Fruit fly (Drosophila melanogaster) whole organism, embryonic: ENCODE measurements around the gene CG10793.

Experiments used
- BEAF-32 ChIP-seq: fragments of 200-800 bp; sonication (Bioruptor generic); optimal IDR thresholded peaks from 3 replicates; lab custom pipeline; 2017; ENCODE audit warnings: missing biosample characterization, missing genetic modification characterization, mild to moderate bottlenecking, moderate library complexity, missing genetic modification reagents
- CG14050 ChIP-seq: fragments of 200-800 bp; sonication (Bioruptor generic); IDR thresholded peaks from 3 replicates; pipeline ENCODE4 v1.3.6; 2022; ENCODE audit warnings: missing biosample characterization, missing genetic modification characterization
- CG16813 ChIP-seq: fragments of 200-800 bp; sonication (Bioruptor generic); IDR thresholded peaks from 3 replicates; pipeline ENCODE4 v1.3.6; 2022; ENCODE audit warnings: missing biosample characterization, missing genetic modification characterization; ENCODE audit not compliant: partially characterized antibody
- CG2678 ChIP-seq: fragments of 200-800 bp; sonication (Bioruptor generic); optimal IDR thresholded peaks from 3 replicates; lab custom pipeline; 2019; ENCODE audit warnings: missing biosample characterization, mild to moderate bottlenecking, missing genetic modification characterization, moderate library complexity
- CG2712 ChIP-seq: fragments of 200-800 bp; optimal IDR thresholded peaks from 3 replicates; lab custom pipeline; 2019; ENCODE audit warnings: missing biosample characterization, mild to moderate bottlenecking, missing genetic modification characterization, moderate library complexity
- CG30431 ChIP-seq: fragments of 200-800 bp; sonication (Bioruptor generic); optimal IDR thresholded peaks from 2 replicates; lab custom pipeline; 2017; ENCODE audit warnings: missing biosample characterization, missing genetic modification characterization
- CG32767 ChIP-seq: fragments of 200-800 bp; sonication (Bioruptor generic); IDR thresholded peaks from 2 replicates; pipeline ENCODE4 v1.3.6; 2022; ENCODE audit warnings: missing biosample characterization, missing genetic modification characterization
- CG43689 ChIP-seq: fragments of 200-800 bp; sonication (Bioruptor generic); IDR thresholded peaks from 2 replicates; pipeline ENCODE4 v1.3.6; 2022; ENCODE audit warnings: missing biosample characterization, missing genetic modification characterization
- CG4404 ChIP-seq: fragments of 200-800 bp; sonication (Bioruptor generic); IDR thresholded peaks from 2 replicates; pipeline ENCODE4 v1.3.6; 2022; ENCODE audit warnings: missing biosample characterization, missing genetic modification characterization
- CG4820 ChIP-seq: fragments of 200-800 bp; sonication (Bioruptor generic); optimal IDR thresholded peaks from 3 replicates; lab custom pipeline; 2016; ENCODE audit warnings: missing biosample characterization, missing genetic modification characterization
- CG6654 ChIP-seq: fragments of 200-800 bp; sonication (Bioruptor generic); optimal IDR thresholded peaks from 2 replicates; lab custom pipeline; 2017; ENCODE audit warnings: missing biosample characterization, mild to moderate bottlenecking, missing genetic modification characterization
- CG6689 ChIP-seq: fragments of 200-800 bp; sonication (Bioruptor generic); IDR thresholded peaks from 2 replicates; pipeline ENCODE4 v1.3.6; 2022; ENCODE audit warnings: missing biosample characterization, missing genetic modification characterization
- CG7839 ChIP-seq: fragments of 200-800 bp; sonication (Bioruptor generic); optimal IDR thresholded peaks from 3 replicates; lab custom pipeline; 2018; ENCODE audit warnings: missing biosample characterization, mild to moderate bottlenecking, missing genetic modification characterization, moderate library complexity
- Dad ChIP-seq: fragments of 200-800 bp; sonication (Bioruptor generic); optimal IDR thresholded peaks from 3 replicates; lab custom pipeline; 2016; ENCODE audit warnings: missing biosample characterization, missing genetic modification characterization
- Dp ChIP-seq: fragments of 200-800 bp; sonication (Bioruptor generic); optimal IDR thresholded peaks from 2 replicates; lab custom pipeline; 2018; ENCODE audit warnings: missing biosample characterization, mild to moderate bottlenecking, missing genetic modification characterization, moderate library complexity
- E2f1 ChIP-seq: fragments of 200-800 bp; sonication (Bioruptor generic); IDR thresholded peaks from 2 replicates; pipeline ENCODE4 v1.3.6; 2022; ENCODE audit warnings: missing biosample characterization, missing genetic modification characterization
- HmgD ChIP-seq: fragments of 200-800 bp; sonication (Bioruptor generic); optimal IDR thresholded peaks from 3 replicates; lab custom pipeline; 2016; ENCODE audit warnings: missing biosample characterization, missing genetic modification characterization
- Hmr ChIP-seq: fragments of 200-800 bp; sonication (Bioruptor generic); optimal IDR thresholded peaks from 3 replicates; lab custom pipeline; 2017; ENCODE audit warnings: mild to moderate bottlenecking, missing biosample characterization, missing genetic modification reagents, missing genetic modification characterization
- Lim3 ChIP-seq: fragments of 200-800 bp; sonication (Bioruptor generic); IDR thresholded peaks from 2 replicates; pipeline ENCODE4 v1.3.6; 2022; ENCODE audit warnings: missing biosample characterization, missing genetic modification characterization
- Ravus ChIP-seq: fragments of 200-800 bp; sonication (Bioruptor generic); IDR thresholded peaks from 2 replicates; pipeline ENCODE4 v1.3.6; 2022; ENCODE audit warnings: missing biosample characterization, missing genetic modification characterization
- Scr ChIP-seq: fragments of 200-800 bp; sonication (Bioruptor generic); IDR thresholded peaks from 2 replicates; pipeline ENCODE4 v1.3.6; 2022; ENCODE audit warnings: missing biosample characterization, missing genetic modification characterization; ENCODE audit not compliant: partially characterized antibody
- Sin3A ChIP-seq: fragments of >200 bp; optimal IDR thresholded peaks from 2 replicates; lab custom pipeline; 2018
- Xbp1 ChIP-seq: fragments of 200-800 bp; sonication (Bioruptor generic); optimal IDR thresholded peaks from 3 replicates; lab custom pipeline; 2016; ENCODE audit warnings: missing biosample characterization, mild to moderate bottlenecking, missing genetic modification characterization
- abd-A ChIP-seq: fragments of 200-800 bp; sonication (Bioruptor generic); optimal IDR thresholded peaks from 3 replicates; lab custom pipeline; 2019; ENCODE audit warnings: missing biosample characterization, mild to moderate bottlenecking, missing genetic modification characterization, moderate library complexity
- aop ChIP-seq: fragments of 200-800 bp; sonication (Bioruptor generic); IDR thresholded peaks from 2 replicates; pipeline ENCODE4 v1.3.6; 2022; ENCODE audit warnings: missing biosample characterization, missing genetic modification characterization
- bigmax ChIP-seq: fragments of 200-800 bp; sonication (Bioruptor generic); optimal IDR thresholded peaks from 2 replicates; lab custom pipeline; 2018; ENCODE audit warnings: missing biosample characterization, mild to moderate bottlenecking, missing genetic modification characterization
- caup ChIP-seq: fragments of 200-800 bp; sonication (Bioruptor generic); optimal IDR thresholded peaks from 3 replicates; lab custom pipeline; 2017; ENCODE audit warnings: missing biosample characterization, mild to moderate bottlenecking, missing genetic modification characterization, moderate library complexity; ENCODE audit not compliant: severe bottlenecking
- corto ChIP-seq: fragments of 200-800 bp; sonication (Bioruptor generic); optimal IDR thresholded peaks from 2 replicates; lab custom pipeline; 2016; ENCODE audit warnings: missing biosample characterization, mild to moderate bottlenecking, missing genetic modification characterization, moderate library complexity
- danr ChIP-seq: fragments of 200-800 bp; sonication (Bioruptor generic); IDR thresholded peaks from 2 replicates; pipeline ENCODE4 v1.3.6; 2022; ENCODE audit warnings: missing biosample characterization, missing genetic modification characterization
- dati ChIP-seq: fragments of 200-800 bp; sonication (Bioruptor generic); IDR thresholded peaks from 2 replicates; pipeline ENCODE4 v1.3.6; 2022; ENCODE audit warnings: missing biosample characterization, missing genetic modification characterization
- eyg ChIP-seq: fragments of 200-800 bp; sonication (Bioruptor generic); optimal IDR thresholded peaks from 3 replicates; lab custom pipeline; 2016; ENCODE audit warnings: missing biosample characterization, missing genetic modification characterization
- fd96Cb ChIP-seq: fragments of 200-800 bp; sonication (Bioruptor generic); optimal IDR thresholded peaks from 2 replicates; lab custom pipeline; 2018; ENCODE audit warnings: missing biosample characterization, mild to moderate bottlenecking, missing genetic modification characterization, moderate library complexity
- gce ChIP-seq: fragments of 200-800 bp; sonication (Bioruptor generic); IDR thresholded peaks from 3 replicates; pipeline ENCODE4 v1.3.6; 2022; ENCODE audit warnings: missing biosample characterization, missing genetic modification characterization
- gcm2 ChIP-seq: fragments of 200-800 bp; sonication (Bioruptor generic); optimal IDR thresholded peaks from 2 replicates; lab custom pipeline; 2016; ENCODE audit warnings: missing biosample characterization, missing genetic modification characterization
- jigr1 ChIP-seq: fragments of 200-800 bp; sonication (Bioruptor generic); IDR thresholded peaks from 3 replicates; pipeline ENCODE4 v1.3.6; 2022; ENCODE audit warnings: missing biosample characterization, missing genetic modification characterization
- lab ChIP-seq: fragments of 200-800 bp; sonication (Bioruptor generic); optimal IDR thresholded peaks from 3 replicates; lab custom pipeline; 2017; ENCODE audit warnings: missing biosample characterization, missing genetic modification characterization, mild to moderate bottlenecking, moderate library complexity, missing genetic modification reagents
- lmd ChIP-seq: fragments of 200-800 bp; sonication (Bioruptor generic); IDR thresholded peaks from 2 replicates; pipeline ENCODE4 v1.3.6; 2022; ENCODE audit warnings: missing biosample characterization, missing genetic modification characterization
- onecut ChIP-seq: fragments of 200-800 bp; sonication (Bioruptor generic); IDR thresholded peaks from 2 replicates; pipeline ENCODE4 v1.3.6; 2022; ENCODE audit warnings: missing biosample characterization, missing genetic modification characterization
- pita ChIP-seq: fragments of 200-800 bp; sonication (Bioruptor generic); optimal IDR thresholded peaks from 2 replicates; lab custom pipeline; 2017; ENCODE audit warnings: missing biosample characterization, mild to moderate bottlenecking, missing genetic modification characterization
- schlank ChIP-seq: fragments of 200-800 bp; sonication (Bioruptor generic); optimal IDR thresholded peaks from 2 replicates; lab custom pipeline; 2018; ENCODE audit warnings: missing biosample characterization, mild to moderate bottlenecking, missing genetic modification characterization
- seq ChIP-seq: fragments of 200-800 bp; sonication (Bioruptor generic); IDR thresholded peaks from 2 replicates; pipeline ENCODE4 v1.3.6; 2022; ENCODE audit warnings: missing biosample characterization, missing genetic modification characterization
- sim ChIP-seq: fragments of 200-800 bp; sonication (Bioruptor generic); IDR thresholded peaks from 2 replicates; pipeline ENCODE4 v1.3.6; 2022; ENCODE audit warnings: missing biosample characterization, missing genetic modification characterization
- slp2 ChIP-seq: fragments of 200-800 bp; sonication (Bioruptor generic); optimal IDR thresholded peaks from 2 replicates; lab custom pipeline; 2016; ENCODE audit warnings: missing biosample characterization, missing genetic modification characterization
- stc ChIP-seq: fragments of 200-800 bp; sonication (Bioruptor generic); IDR thresholded peaks from 2 replicates; pipeline ENCODE4 v1.3.6; 2022; ENCODE audit warnings: missing biosample characterization, missing genetic modification characterization
- trem ChIP-seq: fragments of 200-800 bp; optimal IDR thresholded peaks from 3 replicates; lab custom pipeline; 2019; ENCODE audit warnings: missing biosample characterization, mild to moderate bottlenecking, missing genetic modification characterization, moderate library complexity
- trh ChIP-seq: fragments of 200-800 bp; sonication (Bioruptor generic); optimal IDR thresholded peaks from 2 replicates; lab custom pipeline; 2016; ENCODE audit warnings: missing biosample characterization, missing genetic modification characterization
- twi ChIP-seq: fragments of 200-800 bp; optimal IDR thresholded peaks from 2 replicates; lab custom pipeline; 2019; ENCODE audit warnings: missing biosample characterization, mild to moderate bottlenecking, missing genetic modification characterization, moderate library complexity
- unpg ChIP-seq: fragments of 200-800 bp; sonication (Bioruptor generic); optimal IDR thresholded peaks from 3 replicates; lab custom pipeline; 2018; ENCODE audit warnings: missing biosample characterization, mild to moderate bottlenecking, missing genetic modification characterization, moderate library complexity
- vnd ChIP-seq: fragments of 200-800 bp; sonication (Bioruptor generic); IDR thresholded peaks from 3 replicates; pipeline ENCODE4 v1.3.6; 2022; ENCODE audit warnings: missing biosample characterization, missing genetic modification characterization; ENCODE audit not compliant: partially characterized antibody
- wor ChIP-seq: fragments of 200-800 bp; sonication (Bioruptor generic); IDR thresholded peaks from 2 replicates; pipeline ENCODE4 v1.3.6; 2022; ENCODE audit warnings: missing biosample characterization, missing genetic modification characterization
- zfh1 ChIP-seq: fragments of 200-800 bp; sonication (Bioruptor generic); IDR thresholded peaks from 3 replicates; pipeline ENCODE4 v1.3.6; 2022; ENCODE audit warnings: missing biosample characterization, missing genetic modification characterization
- zfh2 ChIP-seq: fragments of 200-800 bp; sonication (Bioruptor generic); optimal IDR thresholded peaks from 2 replicates; lab custom pipeline; 2016; ENCODE audit warnings: missing biosample characterization, missing genetic modification characterization

CG10793 gene

dm6 chrX:3357724-3358179 lies 41.5 kb upstream of the CG10793 start (continued):
- peak; percentile 61 for TF ChIP-seq CG2678
- TF ChIP-seq wor = no peak
- TF ChIP-seq CG16813 (GFP tag; lab: Robert Waterston, UW) = no peak
- peak; percentile 41 for TF ChIP-seq eyg
- no peak for TF ChIP-seq jigr1 (GFP tag; lab: Robert Waterston, UW)
- TF ChIP-seq Hmr = no peak
- no peak for TF ChIP-seq CG30431 (GFP tag; lab: Kevin White, UChicago)
- peak; percentile 52; the same call in 1 of the 3 replicates for TF ChIP-seq zfh1 (GFP tag; lab: Robert Waterston, UW)
- no peak for TF ChIP-seq zfh2
- no peak for TF ChIP-seq corto
- TF ChIP-seq Sin3A (lab: Kevin White, UChicago) = no peak
- TF ChIP-seq CG4820 = no peak
- peak; percentile 57 for TF ChIP-seq unpg
- TF ChIP-seq HmgD (GFP tag; lab: Kevin White, UChicago) = peak; percentile 1
- peak; percentile 11 for TF ChIP-seq trh (GFP tag; lab: Kevin White, UChicago)
- TF ChIP-seq Xbp1 (GFP tag; lab: Kevin White, UChicago) = no peak
- TF ChIP-seq stc (GFP tag; lab: Robert Waterston, UW) = no peak
- TF ChIP-seq Dad (GFP tag; lab: Kevin White, UChicago) = no peak
- TF ChIP-seq Ravus (GFP tag; lab: Robert Waterston, UW) = no peak
- no peak for TF ChIP-seq gcm2 (GFP tag; lab: Kevin White, UChicago)
- no peak for TF ChIP-seq CG4404 (GFP tag; lab: Robert Waterston, UW)
- TF ChIP-seq fd96Cb = peak; percentile 33
- TF ChIP-seq caup (GFP tag; lab: Kevin White, UChicago) = peak; percentile 39
- TF ChIP-seq Lim3 (GFP tag; lab: Robert Waterston, UW) = no peak
- TF ChIP-seq lmd (GFP tag; lab: Robert Waterston, UW) = peak; percentile 9; the same call in 1 of the 2 replicates
- no peak for TF ChIP-seq aop (GFP tag; lab: Robert Waterston, UW)
- TF ChIP-seq Scr (GFP tag; lab: Robert Waterston, UW) = no peak
- no peak for TF ChIP-seq abd-A (tag; lab: Kevin White, UChicago)
- TF ChIP-seq lab = peak; percentile 62
- TF ChIP-seq schlank (tag; lab: Kevin White, UChicago) = no peak
- 0 out of 2 replicates have a peak, but pooled peaks have one; percentile 29 for TF ChIP-seq CG6689
- no peak for TF ChIP-seq trem
- no peak for TF ChIP-seq CG32767
- no peak for TF ChIP-seq Dp (GFP tag; lab: Kevin White, UChicago)
- TF ChIP-seq seq (GFP tag; lab: Robert Waterston, UW) = no peak; the same call in 1 of the 2 replicates
- peak; percentile 42 for TF ChIP-seq CG2712 (tag; lab: Kevin White, UChicago)
- TF ChIP-seq danr (GFP tag; lab: Robert Waterston, UW) = no peak
- peak; percentile 48 for TF ChIP-seq CG7839 (tag; lab: Kevin White, UChicago)
- no peak for TF ChIP-seq CG14050
- TF ChIP-seq sim = 0 out of 2 replicates have a peak, but pooled peaks have one; percentile 30
- 0 out of 2 replicates have a peak, but pooled peaks have one; percentile 14 for TF ChIP-seq E2f1 (GFP tag; lab: Robert Waterston, UW)
- TF ChIP-seq dati (GFP tag; lab: Robert Waterston, UW) = no peak
- peak; percentile 20; the same call in 1 of the 2 replicates for TF ChIP-seq onecut (GFP tag; lab: Robert Waterston, UW)
- no peak for TF ChIP-seq pita
- peak; percentile 25 for TF ChIP-seq twi (tag; lab: Kevin White, UChicago)
- no peak for TF ChIP-seq gce (GFP tag; lab: Robert Waterston, UW)
- peak; percentile 10 for TF ChIP-seq bigmax
- TF ChIP-seq BEAF-32 (GFP tag; lab: Kevin White, UChicago) = no peak
- TF ChIP-seq slp2 = no peak
- TF ChIP-seq vnd (GFP tag; lab: Robert Waterston, UW) = no peak
- TF ChIP-seq CG43689 (GFP tag; lab: Robert Waterston, UW) = no peak
- TF ChIP-seq CG6654 (GFP tag; lab: Kevin White, UChicago) = no peak
